Worm (Caenorhabditis elegans) whole organism, L1 larva: ENCODE data around the gene nhr-78.

ENCODE experiments used
- C16A3.4 ChIP-seq: fragments of 150-350 bp; optimal IDR thresholded peaks from 2 replicates; lab custom pipeline; 2014; ENCODE audit warnings: missing biosample characterization, missing genetic modification characterization
- aha-1 ChIP-seq: fragments of 150-350 bp; optimal IDR thresholded peaks from 2 replicates; lab custom pipeline; 2014; ENCODE audit warnings: missing biosample characterization, missing genetic modification characterization
- alr-1 ChIP-seq: fragments of 200-800 bp; sonication (Bioruptor generic); optimal IDR thresholded peaks from 2 replicates; lab custom pipeline; 2018; ENCODE audit warnings: borderline replicate concordance, mild to moderate bottlenecking, missing genetic modification characterization, missing compliant biosample characterization
- ama-1 ChIP-seq: fragments of 150-350 bp; optimal IDR thresholded peaks from 2 replicates; lab custom pipeline; 2014
- blmp-1 ChIP-seq: fragments of 150-350 bp; optimal IDR thresholded peaks from 2 replicates; lab custom pipeline; 2014; ENCODE audit warnings: missing biosample characterization, missing genetic modification characterization
- ceh-63 ChIP-seq: fragments of 200-800 bp; sonication (Bioruptor generic); optimal IDR thresholded peaks from 2 replicates; lab custom pipeline; 2018; ENCODE audit warnings: mild to moderate bottlenecking, missing genetic modification characterization, missing compliant biosample characterization
- ceh-82 ChIP-seq, 3 experiments: fragments of 150-350 bp in 1 of 3; sonication (generic microtip) in 2 of 3; optimal IDR thresholded peaks; 2 replicates each; lab custom pipeline; 2014 to 2017; ENCODE audit warnings: missing biosample characterization in 3 of 3, missing genetic modification characterization in 3 of 3
- ceh-88 ChIP-seq: fragments of 200-800 bp; sonication (Bioruptor generic); IDR thresholded peaks from 2 replicates; pipeline ENCODE4 v1.3.6; 2022; ENCODE audit warnings: missing genetic modification characterization, missing compliant biosample characterization
- ceh-90 ChIP-seq: sonication (generic microtip); optimal IDR thresholded peaks from 2 replicates; lab custom pipeline; 2016; ENCODE audit warnings: missing genetic modification characterization, missing compliant biosample characterization
- ces-1 ChIP-seq: fragments of 150-350 bp; optimal IDR thresholded peaks from 2 replicates; lab custom pipeline; 2014; ENCODE audit warnings: missing biosample characterization, missing genetic modification reagents, missing genetic modification characterization
- dpl-1 ChIP-seq, 3 experiments: fragments of 150-350 bp in 2 of 3; sonication (generic microtip) in 1 of 3; optimal IDR thresholded peaks; 2 replicates each; lab custom pipeline; 2014 to 2017; ENCODE audit warnings: missing biosample characterization in 3 of 3, missing genetic modification characterization in 3 of 3, missing genetic modification reagents in 3 of 3
- efl-1 ChIP-seq, 4 experiments: fragments of 150-350 bp; optimal IDR thresholded peaks in 3 of 4; peaks in 1 of 4; 1 replicate in 1 of 4; 2 replicates in 3 of 4; lab custom pipeline; 2014; ENCODE audit warnings: missing biosample characterization in 2 of 4, missing genetic modification characterization in 2 of 4, missing genetic modification reagents in 2 of 4
- egl-13 ChIP-seq: sonication (generic microtip); optimal IDR thresholded peaks from 2 replicates; lab custom pipeline; 2016; ENCODE audit warnings: missing genotype, missing genetic modification reagents, missing genetic modification characterization, missing compliant biosample characterization
- egl-27 ChIP-seq, 2 experiments: fragments of 150-350 bp in 1 of 2; sonication (generic microtip); optimal IDR thresholded peaks; 3 replicates each; lab custom pipeline; 2017 to 2018; ENCODE audit warnings: missing biosample characterization in 2 of 2, missing genetic modification characterization in 2 of 2, missing genetic modification reagents in 2 of 2
- elt-3 ChIP-seq, 6 experiments: fragments of 150-350 bp in 1 of 6; sonication (generic microtip); optimal IDR thresholded peaks; 2 replicates each; lab custom pipeline; 2017 to 2018; ENCODE audit warnings: missing biosample characterization in 6 of 6, missing genetic modification characterization in 6 of 6, inconsistent platforms in 1 of 6
- fkh-10 ChIP-seq: sonication (generic microtip); optimal IDR thresholded peaks from 2 replicates; lab custom pipeline; 2017; ENCODE audit warnings: missing biosample characterization, missing genetic modification reagents, missing genetic modification characterization
- fkh-4 ChIP-seq: sonication (generic microtip); optimal IDR thresholded peaks from 2 replicates; lab custom pipeline; 2016; ENCODE audit warnings: missing compliant biosample characterization, missing genetic modification characterization, borderline replicate concordance
- hlh-17 ChIP-seq: fragments of 200-800 bp; sonication (Bioruptor generic); optimal IDR thresholded peaks from 2 replicates; lab custom pipeline; 2018; ENCODE audit warnings: missing genetic modification characterization, mild to moderate bottlenecking, missing compliant biosample characterization, moderate library complexity, borderline replicate concordance
- lin-14 ChIP-seq: fragments of 200-800 bp; sonication (Bioruptor generic); optimal IDR thresholded peaks from 2 replicates; lab custom pipeline; 2018; ENCODE audit warnings: mild to moderate bottlenecking, missing genetic modification characterization, moderate library complexity, missing compliant biosample characterization
- lin-35 ChIP-seq, 2 experiments: fragments of 150-350 bp; optimal IDR thresholded peaks; 2 replicates each; lab custom pipeline; 2014; ENCODE audit warnings: missing biosample characterization in 2 of 2, missing genetic modification characterization in 2 of 2, missing genetic modification reagents in 2 of 2
- lir-3 ChIP-seq: sonication (generic microtip); optimal IDR thresholded peaks from 2 replicates; lab custom pipeline; 2016; ENCODE audit warnings: mild to moderate bottlenecking, missing genetic modification characterization, moderate library complexity, missing compliant biosample characterization; ENCODE audit not compliant: poor library complexity
- lsy-2 ChIP-seq, 2 experiments: fragments of 150-350 bp; optimal IDR thresholded peaks; 2 replicates each; lab custom pipeline; 2014; ENCODE audit warnings: missing biosample characterization in 2 of 2, missing genetic modification characterization in 2 of 2
- mep-1 ChIP-seq: fragments of 150-350 bp; optimal IDR thresholded peaks from 2 replicates; lab custom pipeline; 2014; ENCODE audit warnings: missing biosample characterization, missing genetic modification characterization
- nhr-20 ChIP-seq: sonication (generic microtip); optimal IDR thresholded peaks from 2 replicates; lab custom pipeline; 2016; ENCODE audit warnings: mild to moderate bottlenecking, missing genetic modification characterization, missing compliant biosample characterization
- nhr-237 ChIP-seq: fragments of 150-350 bp; optimal IDR thresholded peaks from 2 replicates; lab custom pipeline; 2014; ENCODE audit warnings: missing biosample characterization, missing genetic modification characterization
- nhr-71 ChIP-seq: sonication (generic microtip); optimal IDR thresholded peaks from 2 replicates; lab custom pipeline; 2016; ENCODE audit warnings: mild to moderate bottlenecking, missing genetic modification characterization, moderate library complexity, missing compliant biosample characterization
- nhr-76 ChIP-seq: sonication (generic microtip); optimal IDR thresholded peaks from 2 replicates; lab custom pipeline; 2017; ENCODE audit warnings: missing biosample characterization, missing genetic modification characterization
- nhr-77 ChIP-seq: fragments of 150-350 bp; optimal IDR thresholded peaks from 2 replicates; lab custom pipeline; 2014; ENCODE audit warnings: missing biosample characterization, missing genetic modification characterization
- nhr-84 ChIP-seq: sonication (generic microtip); optimal IDR thresholded peaks from 2 replicates; lab custom pipeline; 2017; ENCODE audit warnings: missing biosample characterization, missing genetic modification characterization
- nhr-85 ChIP-seq: sonication (generic microtip); peaks from one replicate; lab custom pipeline; 2016; ENCODE audit warnings: missing genetic modification characterization, inconsistent platforms, missing compliant biosample characterization
- nhr-90 ChIP-seq: sonication (generic microtip); optimal IDR thresholded peaks from 2 replicates; lab custom pipeline; 2016; ENCODE audit warnings: mild to moderate bottlenecking, missing genetic modification characterization, missing compliant biosample characterization; ENCODE audit not compliant: poor library complexity
- pax-3 ChIP-seq: fragments of 200-800 bp; sonication (Bioruptor generic); optimal IDR thresholded peaks from 2 replicates; lab custom pipeline; 2018; ENCODE audit warnings: mild to moderate bottlenecking, missing genetic modification characterization, moderate library complexity, missing compliant biosample characterization
- pqm-1 ChIP-seq: sonication (generic microtip); optimal IDR thresholded peaks from 3 replicates; lab custom pipeline; 2017; ENCODE audit warnings: missing biosample characterization, missing genetic modification characterization
- skn-1 ChIP-seq: fragments of 150-350 bp; optimal IDR thresholded peaks from 2 replicates; lab custom pipeline; 2014; ENCODE audit warnings: missing biosample characterization, missing genetic modification characterization
- snpc-4 ChIP-seq: fragments of 150-350 bp; optimal IDR thresholded peaks from 2 replicates; lab custom pipeline; 2014; ENCODE audit warnings: missing biosample characterization, missing genetic modification characterization
- sox-4 ChIP-seq: sonication (generic microtip); optimal IDR thresholded peaks from 2 replicates; lab custom pipeline; 2016; ENCODE audit warnings: missing genetic modification characterization, missing compliant biosample characterization
- sptf-1 ChIP-seq: fragments of 150-350 bp; optimal IDR thresholded peaks from 2 replicates; lab custom pipeline; 2014; ENCODE audit warnings: missing biosample characterization, missing genetic modification characterization
- sup-37 ChIP-seq: fragments of 200-800 bp; sonication (Bioruptor generic); optimal IDR thresholded peaks from 2 replicates; lab custom pipeline; 2018; ENCODE audit warnings: mild to moderate bottlenecking, missing genetic modification characterization, missing compliant biosample characterization
- tbx-2 ChIP-seq: sonication (generic microtip); optimal IDR thresholded peaks from 2 replicates; lab custom pipeline; 2016; ENCODE audit warnings: missing genetic modification characterization, missing compliant biosample characterization
- unc-130 ChIP-seq: fragments of 150-350 bp; optimal IDR thresholded peaks from 2 replicates; lab custom pipeline; 2017; ENCODE audit warnings: missing biosample characterization, missing genetic modification characterization, inconsistent platforms
- unc-30 ChIP-seq: sonication (generic microtip); optimal IDR thresholded peaks from 2 replicates; lab custom pipeline; 2017; ENCODE audit warnings: missing biosample characterization, missing genetic modification characterization
- unc-62 ChIP-seq: fragments of 150-350 bp; optimal IDR thresholded peaks from 2 replicates; lab custom pipeline; 2014; ENCODE audit warnings: missing biosample characterization, missing genetic modification reagents, missing genetic modification characterization
- xbp-1 ChIP-seq: sonication (generic microtip); optimal IDR thresholded peaks from 2 replicates; lab custom pipeline; 2016; ENCODE audit warnings: missing genetic modification characterization, missing compliant biosample characterization
- zag-1 ChIP-seq: fragments of 150-350 bp; optimal IDR thresholded peaks from 2 replicates; lab custom pipeline; 2014; ENCODE audit warnings: missing biosample characterization, missing genetic modification characterization
- zip-4 ChIP-seq: fragments of 200-800 bp; sonication (Bioruptor generic); optimal IDR thresholded peaks from 2 replicates; lab custom pipeline; 2018; ENCODE audit warnings: mild to moderate bottlenecking, missing genetic modification characterization, moderate library complexity, missing compliant biosample characterization
- ztf-11 ChIP-seq, 2 experiments: sonication (generic microtip); optimal IDR thresholded peaks; 2 replicates each; lab custom pipeline; 2016 to 2017; ENCODE audit warnings: missing genetic modification characterization in 2 of 2, missing biosample characterization in 1 of 2, missing compliant biosample characterization in 1 of 2
- ztf-4 ChIP-seq: fragments of 150-350 bp; optimal IDR thresholded peaks from 2 replicates; lab custom pipeline; 2014; ENCODE audit warnings: missing biosample characterization, missing genetic modification characterization

nhr-78 gene

DNA sequence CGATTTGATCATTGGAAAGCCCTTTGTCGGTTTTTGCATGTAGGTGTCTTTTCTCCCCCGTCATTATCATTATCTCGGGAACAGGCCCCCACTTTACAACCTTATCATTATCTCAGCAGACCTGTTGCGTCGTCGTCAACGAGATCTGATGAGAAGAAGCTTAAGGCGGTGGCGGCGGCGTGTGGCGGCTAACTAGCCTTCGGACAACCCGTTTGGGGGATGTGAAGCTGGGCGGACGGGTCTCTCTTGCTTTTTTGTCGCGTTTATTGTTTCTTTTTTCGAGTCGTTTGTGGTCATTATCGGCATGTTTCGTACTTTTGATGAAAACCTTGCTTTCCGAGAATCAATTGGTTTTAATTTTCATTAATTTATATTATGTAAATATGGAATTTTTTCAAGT lies 22.3 kb upstream of the nhr-78 start:
- TF ChIP-seq lin-14 (GFP tag; lab: Kevin White, UChicago) (no peak), ztf-4 (no peak), mep-1 (tag; lab: Kevin White, UChicago) (no peak), nhr-84 (no peak), blmp-1 (tag; lab: Kevin White, UChicago) (peak; percentile 40), efl-1 (optimal IDR thresholded peaks at IDR 0.05; lab: Kevin White, UChicago) (no peak), efl-1 (GFP tag; optimal IDR thresholded peaks at IDR 0.05 in 1 of 2; lab: Kevin White, UChicago) (peak in 1 of 2 experiments; percentile 30)

DNA sequence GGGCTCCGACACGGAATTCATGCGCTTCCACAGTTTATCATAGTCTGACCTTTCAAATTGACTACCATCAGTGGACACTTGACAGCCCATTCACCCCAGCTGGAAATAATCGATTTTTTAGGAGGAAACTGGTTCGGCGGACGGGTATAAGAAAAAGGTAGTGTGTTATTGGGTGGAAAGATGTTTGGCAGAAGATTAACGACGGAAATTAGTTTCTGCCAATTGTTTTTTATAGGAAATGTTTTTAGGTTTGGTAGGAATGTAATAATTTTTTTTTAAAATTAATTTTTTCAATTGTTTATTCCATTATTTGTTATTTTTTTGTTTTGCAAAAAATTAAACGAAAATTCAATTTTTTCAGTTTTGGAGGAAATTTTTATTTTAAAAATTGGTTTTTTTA lies 21.3 kb upstream of the nhr-78 start, which contains the start of gene F15E6.9:
F15E6.9 (minus strand) TSS at position 101 of the 400 bp plus-strand sequence.
- TF ChIP-seq pqm-1 (tag; lab: Kevin White, UChicago) (no peak), ztf-11 (tag; optimal IDR thresholded peaks at IDR 0.05; lab: Kevin White, UChicago) (no peak), sptf-1 (tag; lab: Kevin White, UChicago) (no peak), nhr-77 (tag; lab: Kevin White, UChicago) (no peak), hlh-17 (GFP tag; lab: Kevin White, UChicago) (no peak), ceh-82 (tag; optimal IDR thresholded peaks at IDR 0.05; lab: Kevin White, UChicago) (no peak), nhr-84 (no peak), ces-1 (GFP tag; lab: Kevin White, UChicago) (no peak), efl-1 (optimal IDR thresholded peaks at IDR 0.05; lab: Kevin White, UChicago) (no peak), efl-1 (GFP tag; optimal IDR thresholded peaks at IDR 0.05 in 1 of 2; lab: Kevin White, UChicago) (no peak), egl-27 (tag; optimal IDR thresholded peaks at IDR 0.05; lab: Kevin White, UChicago) (no peak), skn-1 (no peak)

DNA sequence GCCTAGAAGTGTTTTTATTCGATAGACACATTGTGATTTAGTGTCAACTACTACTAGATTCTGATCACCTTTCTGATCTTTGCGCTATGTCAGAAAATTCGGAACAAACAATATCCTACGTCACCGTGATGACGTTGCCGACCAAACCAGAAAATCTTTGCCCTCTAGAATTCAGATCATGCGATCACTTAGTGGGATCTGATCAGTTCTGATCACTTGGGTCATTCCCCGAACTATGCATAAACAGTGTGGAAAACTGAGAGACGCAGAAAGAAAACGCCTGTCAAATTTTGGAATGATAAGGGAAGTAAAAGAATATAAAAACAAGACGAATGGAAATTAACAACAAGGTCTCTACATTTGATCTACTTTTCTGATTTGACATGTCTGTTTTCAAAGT lies 16.9 kb upstream of the nhr-78 start, which contains the start of gene F15E6.3:
F15E6.3 (plus strand) TSS at position 344 of the 400 bp plus-strand sequence.
- TF ChIP-seq nhr-237 (no peak), lin-35 (GFP tag; optimal IDR thresholded peaks at IDR 0.05; lab: Kevin White, UChicago) (peak in 1 of 2 experiments; percentile 60), egl-13 (tag; lab: Kevin White, UChicago) (no peak), snpc-4 (tag; lab: Kevin White, UChicago) (no peak), elt-3 (tag; optimal IDR thresholded peaks at IDR 0.05; lab: Kevin White, UChicago) (peak in 4 of 6 experiments; percentile 57 to 97 (median 70)), tbx-2 (tag; lab: Kevin White, UChicago) (peak; percentile 46), ztf-11 (tag; optimal IDR thresholded peaks at IDR 0.05; lab: Kevin White, UChicago) (no peak), alr-1 (no peak), xbp-1 (tag; lab: Kevin White, UChicago) (peak; percentile 32), zip-4 (GFP tag; lab: Kevin White, UChicago) (no peak), nhr-20 (tag; lab: Kevin White, UChicago) (peak; percentile 79), sup-37 (GFP tag; lab: Kevin White, UChicago) (no peak), sptf-1 (tag; lab: Kevin White, UChicago) (no peak), unc-62 (GFP tag; lab: Kevin White, UChicago) (no peak), egl-27 (tag; optimal IDR thresholded peaks at IDR 0.05; lab: Kevin White, UChicago) (no peak), C16A3.4 (peak; percentile 12), ama-1 (lab: Kevin White, UChicago) (no peak), nhr-77 (tag; lab: Kevin White, UChicago) (no peak), fkh-4 (tag; lab: Kevin White, UChicago) (no peak), blmp-1 (tag; lab: Kevin White, UChicago) (peak; percentile 84), fkh-10 (GFP tag; lab: Kevin White, UChicago) (no peak), ceh-90 (no peak), sox-4 (tag; lab: Kevin White, UChicago) (no peak), zag-1 (no peak), pax-3 (no peak), nhr-85 (peak; percentile 94), aha-1 (tag; lab: Kevin White, UChicago) (no peak), skn-1 (no peak), nhr-71 (tag; lab: Kevin White, UChicago) (peak; percentile 70), dpl-1 (GFP tag; optimal IDR thresholded peaks at IDR 0.05; lab: Kevin White, UChicago) (no peak), ceh-63 (no peak), unc-30 (tag; lab: Kevin White, UChicago) (no peak), lsy-2 (tag; optimal IDR thresholded peaks at IDR 0.05; lab: Kevin White, UChicago) (peak in 1 of 2 experiments; percentile 42), unc-130 (tag; lab: Kevin White, UChicago) (peak; percentile 39), nhr-76 (tag; lab: Kevin White, UChicago) (no peak), lir-3 (tag; lab: Kevin White, UChicago) (no peak), ztf-4 (no peak), nhr-90 (tag; lab: Kevin White, UChicago) (peak; percentile 24), ceh-88 (GFP tag; lab: Robert Waterston, UW) (no peak)
